Fruit fly (Drosophila melanogaster): ENCODE data around the gene CG31952.

- TF ChIP-seq Sin3A (optimal IDR thresholded peaks at IDR 0.05): no peak
- TF ChIP-seq psq (optimal IDR thresholded peaks at IDR 0.05): no peak
- TF ChIP-seq h (optimal IDR thresholded peaks at IDR 0.05): no peak
- no peak for TF ChIP-seq insv (optimal IDR thresholded peaks at IDR 0.05)
These were observed 21.6 kb downstream of the CG31952 start for dm6 chr2L:3438078-3438477.
